Worm (Caenorhabditis elegans) whole organism, L4 larva: ENCODE measurements around the gene C25E10.12.

Experiments used
- D1046.2 ChIP-seq: fragments of 200-800 bp; sonication (Bioruptor generic); IDR thresholded peaks from 2 replicates; pipeline ENCODE4 v1.3.6; 2022; ENCODE audit warnings: missing genetic modification characterization, missing compliant biosample characterization
- dpl-1 ChIP-seq: fragments of 150-350 bp; optimal IDR thresholded peaks from 2 replicates; lab custom pipeline; 2014; ENCODE audit warnings: missing biosample characterization, missing genetic modification reagents, missing genetic modification characterization
- lin-39 ChIP-seq: fragments of 150-350 bp; optimal IDR thresholded peaks from 2 replicates; lab custom pipeline; 2014; ENCODE audit warnings: missing biosample characterization, missing genetic modification reagents, missing genetic modification characterization
- snpc-4 ChIP-seq: fragments of 150-350 bp; optimal IDR thresholded peaks from 2 replicates; lab custom pipeline; 2014; ENCODE audit warnings: missing biosample characterization, missing genetic modification characterization
- unc-62 ChIP-seq, 3 experiments: fragments of 150-350 bp in 1 of 3; sonication (generic microtip); optimal IDR thresholded peaks in 2 of 3; peaks in 1 of 3; 1 replicate in 1 of 3; 2 replicates in 2 of 3; lab custom pipeline; 2014 to 2017; ENCODE audit warnings: missing biosample characterization in 3 of 3, missing genetic modification characterization in 3 of 3, missing genetic modification reagents in 3 of 3, missing genotype in 1 of 3
- ztf-11 ChIP-seq: fragments of 150-350 bp; optimal IDR thresholded peaks from 2 replicates; lab custom pipeline; 2014; ENCODE audit warnings: missing biosample characterization, missing genetic modification characterization

ce11 chrV:9054771-9055170 is 7.5 kb downstream of the C25E10.12 start, which contains the start of gene swm-1:
- no peak for TF ChIP-seq D1046.2 (GFP tag; lab: Robert Waterston, UW)
- no peak for TF ChIP-seq ztf-11
- TF ChIP-seq unc-62 (GFP tag; optimal IDR thresholded peaks at IDR 0.05 in 1 of 2; lab: Kevin White, UChicago), result no peak
- no peak for TF ChIP-seq unc-62 (tag; optimal IDR thresholded peaks at IDR 0.05; lab: Kevin White, UChicago)
- no peak for TF ChIP-seq dpl-1 (GFP tag; lab: Kevin White, UChicago)
- TF ChIP-seq lin-39 (tag; lab: Kevin White, UChicago), result no peak
- no peak for TF ChIP-seq snpc-4 (tag; lab: Kevin White, UChicago)
